Worm (Caenorhabditis elegans) whole organism, early embryonic: Measurements from ENCODE around the gene igcm-2.

Experiments
- B0310.2 ChIP-seq: sonication (generic microtip); optimal IDR thresholded peaks from 2 replicates; lab custom pipeline; 2016; ENCODE audit warnings: mild to moderate bottlenecking, missing genetic modification characterization, missing compliant biosample characterization
- F13C5.2 ChIP-seq: sonication (generic microtip); optimal IDR thresholded peaks from 2 replicates; lab custom pipeline; 2017; ENCODE audit warnings: mild to moderate bottlenecking, missing genetic modification characterization, inconsistent platforms, missing compliant biosample characterization
- aly-1 ChIP-seq: sonication (generic microtip); optimal IDR thresholded peaks from 2 replicates; lab custom pipeline; 2016; ENCODE audit warnings: missing genetic modification characterization, missing compliant biosample characterization
- ama-1 ChIP-seq: fragments of 150-350 bp; optimal IDR thresholded peaks from 2 replicates; lab custom pipeline; 2014
- ceh-13 ChIP-seq: fragments of 200-800 bp; sonication (Bioruptor generic); optimal IDR thresholded peaks from 2 replicates; lab custom pipeline; 2018; ENCODE audit warnings: mild to moderate bottlenecking, missing genetic modification characterization, missing compliant biosample characterization
- ceh-36 ChIP-seq: sonication (generic microtip); optimal IDR thresholded peaks from 2 replicates; lab custom pipeline; 2016; ENCODE audit warnings: missing genetic modification characterization, inconsistent platforms, missing compliant biosample characterization
- ets-7 ChIP-seq: sonication (generic microtip); optimal IDR thresholded peaks from 2 replicates; lab custom pipeline; 2016; ENCODE audit warnings: missing genotype, missing genetic modification characterization, missing compliant biosample characterization
- flt-1 ChIP-seq: fragments of 200-800 bp; sonication (Bioruptor generic); IDR thresholded peaks from 2 replicates; pipeline ENCODE4 v1.3.6; 2022; ENCODE audit warnings: missing genetic modification characterization, missing compliant biosample characterization
- hmbx-1 ChIP-seq: sonication (generic microtip); optimal IDR thresholded peaks from 2 replicates; lab custom pipeline; 2016; ENCODE audit warnings: mild to moderate bottlenecking, missing genetic modification characterization, missing compliant biosample characterization
- hmg-4 ChIP-seq: fragments of 200-800 bp; sonication (Bioruptor generic); optimal IDR thresholded peaks from 2 replicates; lab custom pipeline; 2018; ENCODE audit warnings: mild to moderate bottlenecking, missing genetic modification characterization, missing compliant biosample characterization
- hnd-1 ChIP-seq: sonication (generic microtip); optimal IDR thresholded peaks from 2 replicates; lab custom pipeline; 2016; ENCODE audit warnings: missing genetic modification characterization, missing compliant biosample characterization
- pes-1 ChIP-seq: fragments of 200-800 bp; sonication (Bioruptor generic); IDR thresholded peaks from 2 replicates; pipeline ENCODE4 v1.3.6; 2022; ENCODE audit warnings: missing genetic modification reagents, missing genetic modification characterization, missing compliant biosample characterization
- scrt-1 ChIP-seq: fragments of 200-800 bp; sonication (Bioruptor generic); IDR thresholded peaks from 2 replicates; pipeline ENCODE4 v1.3.6; 2022; ENCODE audit warnings: missing genetic modification characterization, missing compliant biosample characterization
- sea-1 ChIP-seq: fragments of 200-800 bp; sonication (Bioruptor generic); conservative IDR thresholded peaks from 2 replicates; pipeline ENCODE4 v1.3.6; 2022; ENCODE audit warnings: missing genetic modification characterization, missing compliant biosample characterization
- tbx-11 ChIP-seq: fragments of 200-800 bp; sonication (Bioruptor generic); IDR thresholded peaks from 2 replicates; pipeline ENCODE4 v1.3.6; 2022; ENCODE audit warnings: missing genetic modification characterization, missing compliant biosample characterization
- tbx-37 ChIP-seq: fragments of 200-800 bp; sonication (Bioruptor generic); conservative IDR thresholded peaks from 2 replicates; pipeline ENCODE4 v1.3.6; 2022; ENCODE audit warnings: missing genetic modification reagents, missing genetic modification characterization, missing compliant biosample characterization
- tra-4 ChIP-seq: sonication (generic microtip); optimal IDR thresholded peaks from 2 replicates; lab custom pipeline; 2017; ENCODE audit warnings: missing genetic modification characterization, missing compliant biosample characterization

Gene igcm-2

DNA sequence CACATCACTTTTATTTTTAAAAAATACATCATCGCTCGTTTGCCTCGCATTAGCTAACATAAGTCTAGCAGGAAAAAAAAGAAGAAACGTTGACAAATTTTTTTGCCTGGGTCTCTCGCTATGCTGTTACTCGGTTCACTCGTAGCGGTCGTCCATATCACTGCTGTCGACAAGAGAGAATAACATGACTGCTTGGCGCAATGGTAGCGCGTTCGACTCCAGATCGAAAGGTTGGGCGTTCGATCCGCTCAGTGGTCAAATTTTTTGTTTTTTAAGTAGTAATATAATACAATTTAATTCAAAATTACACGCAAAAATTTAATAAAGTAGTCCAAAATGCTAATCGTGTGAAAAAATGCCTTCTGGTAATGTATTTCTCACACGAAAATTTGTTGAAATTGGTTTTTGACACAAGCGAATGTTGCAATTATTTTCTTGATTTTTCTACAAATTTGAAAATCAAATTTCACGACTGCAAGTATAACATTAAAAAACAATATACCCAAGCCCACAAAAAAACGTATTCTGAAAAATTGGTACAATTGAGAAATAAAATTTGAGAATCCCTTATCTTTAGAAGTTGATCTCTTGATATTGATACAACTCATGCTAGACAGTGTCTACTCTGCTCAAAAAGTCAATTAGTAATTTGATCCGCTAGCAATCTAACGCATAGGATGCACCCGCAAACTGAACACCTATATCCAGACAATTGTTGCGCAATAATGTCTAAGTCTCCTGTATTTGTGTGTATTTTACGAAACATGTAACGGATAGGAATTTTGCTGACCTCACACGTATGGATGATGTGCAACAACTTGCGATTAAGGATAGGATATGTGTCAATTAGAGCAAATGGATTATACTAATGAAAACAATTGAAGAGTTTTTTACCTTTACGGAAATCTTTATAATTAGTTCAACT, 19.9 kb downstream of the igcm-2 start:
- TF ChIP-seq aly-1 (tag; lab: Kevin White, UChicago) (peak; percentile 33), scrt-1 (GFP tag; lab: Robert Waterston, UW) (peak; percentile 88), tbx-11 (GFP tag; lab: Robert Waterston, UW) (peak; percentile 88), B0310.2 (peak; percentile 58), flt-1 (GFP tag; lab: Robert Waterston, UW) (peak; percentile 82), hnd-1 (tag; lab: Kevin White, UChicago) (peak; percentile 66), pes-1 (peak; percentile 92), tra-4 (tag; lab: Kevin White, UChicago) (peak; percentile 28), ets-7 (tag; lab: Kevin White, UChicago) (no peak), tbx-37 (peak; percentile 90), ama-1 (lab: Kevin White, UChicago) (no peak), ceh-36 (tag; lab: Kevin White, UChicago) (peak; percentile 81), hmbx-1 (tag; lab: Kevin White, UChicago) (peak; percentile 64), ceh-13 (GFP tag; lab: Kevin White, UChicago) (peak; percentile 73), hmg-4 (peak; percentile 85), F13C5.2 (tag; lab: Kevin White, UChicago) (peak; percentile 62), sea-1 (GFP tag; lab: Robert Waterston, UW) (peak; percentile 79)

DNA sequence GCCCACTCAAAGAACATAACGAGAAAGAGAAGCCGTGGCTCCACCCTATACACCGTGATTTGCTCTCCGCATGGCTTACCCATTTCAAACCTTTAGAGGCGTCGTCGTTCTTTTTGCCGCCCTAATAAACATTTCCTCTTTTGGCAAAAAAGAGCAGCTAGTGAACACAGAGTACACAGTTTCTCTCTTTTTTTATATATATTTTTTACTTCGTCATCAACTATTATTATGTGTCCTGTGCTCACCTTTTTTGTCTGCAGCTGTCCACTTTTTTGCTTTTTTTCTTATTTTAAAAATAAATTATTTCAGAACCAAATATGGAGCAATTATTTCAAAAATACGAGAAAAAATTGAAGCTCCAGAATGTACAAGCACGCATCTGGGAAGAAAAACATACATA, 21.7 kb downstream of the igcm-2 start, which contains the start of gene C03B1.2:
Gene C03B1.2 (plus strand): TSS at position 301 of the 400 bp plus-strand sequence.
- TF ChIP-seq hmg-4 (no peak), ceh-36 (tag; lab: Kevin White, UChicago) (no peak)

DNA sequence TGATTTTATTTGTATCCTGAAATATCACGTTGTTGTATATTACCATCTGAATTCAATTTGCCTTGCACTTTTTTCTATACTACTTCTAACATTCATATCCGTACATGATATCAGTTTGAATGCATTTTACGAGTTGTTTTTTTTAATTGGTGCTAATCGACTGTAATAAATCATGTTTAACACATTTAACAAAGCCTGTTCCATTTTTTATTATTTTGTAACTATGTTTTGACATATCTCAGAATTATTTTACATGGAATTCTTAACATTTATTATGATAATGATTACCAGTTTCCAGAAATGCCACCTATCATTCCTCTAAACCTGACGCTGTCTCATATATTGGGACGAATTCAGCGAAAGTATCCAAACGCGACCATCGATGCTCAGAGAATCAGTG, 25.7 kb downstream of the igcm-2 start, which contains the start of gene C03B1.3:
Gene C03B1.3 (plus strand): TSS at position 301 of the 400 bp plus-strand sequence.
- TF ChIP-seq F13C5.2 (tag; lab: Kevin White, UChicago) (no peak), ceh-13 (GFP tag; lab: Kevin White, UChicago) (no peak), tbx-11 (GFP tag; lab: Robert Waterston, UW) (no peak), hmg-4 (no peak), hmbx-1 (tag; lab: Kevin White, UChicago) (no peak), tbx-37 (no peak), ceh-36 (tag; lab: Kevin White, UChicago) (no peak), ama-1 (lab: Kevin White, UChicago) (no peak), scrt-1 (GFP tag; lab: Robert Waterston, UW) (no peak), flt-1 (GFP tag; lab: Robert Waterston, UW) (no peak), tra-4 (tag; lab: Kevin White, UChicago) (no peak), ets-7 (tag; lab: Kevin White, UChicago) (no peak), pes-1 (no peak), aly-1 (tag; lab: Kevin White, UChicago) (no peak), B0310.2 (no peak), sea-1 (GFP tag; lab: Robert Waterston, UW) (no peak), hnd-1 (tag; lab: Kevin White, UChicago) (no peak)

DNA sequence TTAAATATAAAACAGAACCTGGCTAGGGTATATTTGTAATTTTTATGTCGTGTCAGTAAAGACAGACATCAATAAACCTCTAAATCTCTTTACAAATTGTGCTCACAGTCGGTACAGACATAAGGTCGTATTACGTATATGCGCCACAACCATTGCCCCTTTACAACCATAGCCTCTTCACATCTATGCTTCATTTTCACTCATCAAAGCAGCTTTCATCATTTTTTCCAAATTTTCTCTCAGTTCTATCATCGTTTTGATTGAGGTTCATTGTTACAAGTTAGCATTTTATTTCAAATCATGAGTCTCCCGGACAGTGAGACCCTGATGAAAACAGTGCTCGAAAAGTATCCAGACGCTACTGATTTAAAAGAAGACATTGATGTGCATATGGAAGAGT, 27.2 kb downstream of the igcm-2 start, which contains the start of gene C03B1.4:
Gene C03B1.4 (plus strand): TSS at position 301 of the 400 bp plus-strand sequence.
- TF ChIP-seq hnd-1 (tag; lab: Kevin White, UChicago): no peak
- TF ChIP-seq ets-7 (tag; lab: Kevin White, UChicago): no peak
- TF ChIP-seq ceh-36 (tag; lab: Kevin White, UChicago): no peak
- TF ChIP-seq scrt-1 (GFP tag; lab: Robert Waterston, UW): no peak
- no peak for TF ChIP-seq tbx-37
- TF ChIP-seq ama-1 (lab: Kevin White, UChicago): no peak
- TF ChIP-seq aly-1 (tag; lab: Kevin White, UChicago): no peak
- TF ChIP-seq flt-1 (GFP tag; lab: Robert Waterston, UW): no peak
- no peak for TF ChIP-seq F13C5.2 (tag; lab: Kevin White, UChicago)
- TF ChIP-seq tra-4 (tag; lab: Kevin White, UChicago): no peak
- no peak for TF ChIP-seq ceh-13 (GFP tag; lab: Kevin White, UChicago)
- no peak for TF ChIP-seq B0310.2
- TF ChIP-seq tbx-11 (GFP tag; lab: Robert Waterston, UW): no peak
- no peak for TF ChIP-seq hmbx-1 (tag; lab: Kevin White, UChicago)
- TF ChIP-seq pes-1: no peak
- no peak for TF ChIP-seq hmg-4
- no peak for TF ChIP-seq sea-1 (GFP tag; lab: Robert Waterston, UW)

DNA sequence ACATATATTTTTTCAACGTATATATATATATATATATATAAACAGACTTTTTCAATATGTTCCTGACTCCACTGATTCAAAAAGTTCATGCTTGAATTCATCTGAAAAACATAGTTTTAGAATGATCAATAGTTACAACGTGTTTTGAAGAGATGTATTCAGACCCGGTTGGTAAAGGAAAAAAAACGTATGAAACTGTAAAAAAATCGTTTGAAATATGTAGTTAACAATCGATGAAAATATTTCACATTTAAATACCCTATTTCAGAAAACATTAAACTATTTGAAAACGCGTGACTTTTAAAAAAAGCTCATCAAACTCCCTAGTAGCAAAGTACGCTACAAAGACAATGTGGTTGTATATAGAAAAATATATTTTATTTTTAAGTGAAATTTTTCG, 30.7 kb downstream of the igcm-2 start, which contains the start of gene C03B1.14:
Gene C03B1.14 (minus strand): TSS at position 101 of the 400 bp plus-strand sequence.
- TF ChIP-seq ets-7 (tag; lab: Kevin White, UChicago): no peak
- TF ChIP-seq flt-1 (GFP tag; lab: Robert Waterston, UW): no peak
- TF ChIP-seq B0310.2: no peak
- no peak for TF ChIP-seq ama-1 (lab: Kevin White, UChicago)
- no peak for TF ChIP-seq F13C5.2 (tag; lab: Kevin White, UChicago)
- no peak for TF ChIP-seq scrt-1 (GFP tag; lab: Robert Waterston, UW)
- TF ChIP-seq tra-4 (tag; lab: Kevin White, UChicago): no peak
- TF ChIP-seq tbx-37: no peak
- TF ChIP-seq hmbx-1 (tag; lab: Kevin White, UChicago): no peak

DNA sequence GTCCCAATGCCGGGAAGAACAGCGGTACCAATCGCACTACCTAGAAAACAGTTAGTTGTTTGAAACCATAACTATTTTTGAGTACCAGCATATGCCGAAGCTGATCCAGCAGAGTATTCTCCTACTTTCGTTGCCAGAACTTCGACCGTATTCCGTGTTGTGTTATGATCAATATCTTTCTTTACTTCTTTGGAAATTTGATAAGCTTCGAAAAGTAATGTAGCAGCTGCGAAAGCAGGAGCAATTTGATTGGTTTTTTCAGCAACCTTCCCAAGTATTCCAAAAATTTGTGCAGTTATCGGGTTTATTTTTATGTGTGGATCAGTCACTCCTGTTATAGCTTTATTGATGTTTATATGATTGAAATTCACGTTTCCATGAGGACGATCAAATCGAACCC, 31.3 kb downstream of the igcm-2 start:
- no peak for TF ChIP-seq flt-1 (GFP tag; lab: Robert Waterston, UW)
- no peak for TF ChIP-seq hmg-4
- TF ChIP-seq hnd-1 (tag; lab: Kevin White, UChicago): no peak
- TF ChIP-seq scrt-1 (GFP tag; lab: Robert Waterston, UW): no peak
- TF ChIP-seq tbx-37: no peak
- TF ChIP-seq sea-1 (GFP tag; lab: Robert Waterston, UW): no peak
- no peak for TF ChIP-seq B0310.2
- TF ChIP-seq tra-4 (tag; lab: Kevin White, UChicago): no peak
- TF ChIP-seq ets-7 (tag; lab: Kevin White, UChicago): no peak
- no peak for TF ChIP-seq ceh-13 (GFP tag; lab: Kevin White, UChicago)
- no peak for TF ChIP-seq ceh-36 (tag; lab: Kevin White, UChicago)
